Worm (Caenorhabditis elegans): ENCODE measurements around the gene sra-10.

Gene sra-10

ce11 chrII:10935336-10935735 is 40.4 kb upstream of the sra-10 start (continued):
- TF ChIP-seq zfh-2 (GFP tag; conservative IDR thresholded peaks at IDR 0.05) (no peak), nhr-179 (tag; optimal IDR thresholded peaks at IDR 0.05) (no peak), attf-6 (GFP tag; IDR thresholded peaks at IDR 0.05) (0 out of 2 replicates have a peak, but pooled peaks have one; percentile 31), nhr-80 (tag; optimal IDR thresholded peaks at IDR 0.05) (no peak), lin-40 (tag; optimal IDR thresholded peaks at IDR 0.05) (no peak), hmg-20 (GFP tag; IDR thresholded peaks at IDR 0.05) (no peak), lir-1 (GFP tag; conservative IDR thresholded peaks at IDR 0.05) (no peak), C17E4.6 (GFP tag; IDR thresholded peaks at IDR 0.05) (0 out of 2 replicates have a peak, but pooled peaks have one; percentile 20), lin-35 (GFP tag; optimal IDR thresholded peaks at IDR 0.05) (no peak), aptf-2 (GFP tag; conservative IDR thresholded peaks at IDR 0.05) (no peak), unc-130 (GFP tag; optimal IDR thresholded peaks at IDR 0.05) (no peak)

ce11 chrII:10934786-10935185 is 39.9 kb upstream of the sra-10 start, which contains the start of gene R03D7.2:
R03D7.2 (minus strand) TSS chrII:10935184.
- TF ChIP-seq egrh-3 (GFP tag; IDR thresholded peaks at IDR 0.05) (peak; percentile 95), cebp-2 (GFP tag; IDR thresholded peaks at IDR 0.05) (0 out of 2 replicates have a peak, but pooled peaks have one; percentile 48), fkh-3 (tag; optimal IDR thresholded peaks at IDR 0.05) (no peak), Y95B8A.8 (GFP tag; IDR thresholded peaks at IDR 0.05) (0 out of 2 replicates have a peak, but pooled peaks have one; percentile 3), F33H1.4 (GFP tag; IDR thresholded peaks at IDR 0.05) (no peak), unc-62 (GFP tag; optimal IDR thresholded peaks at IDR 0.05) (no peak), zfh-2 (GFP tag; conservative IDR thresholded peaks at IDR 0.05) (peak; percentile 92), madf-6 (GFP tag; IDR thresholded peaks at IDR 0.05) (no peak), Y53F4B.3 (GFP tag; IDR thresholded peaks at IDR 0.05) (0 out of 2 replicates have a peak, but pooled peaks have one; percentile 1), hmg-1.2 (GFP tag; IDR thresholded peaks at IDR 0.05) (0 out of 2 replicates have a peak, but pooled peaks have one; percentile 3), nfya-2 (GFP tag; IDR thresholded peaks at IDR 0.05) (no peak), D2030.7 (GFP tag; IDR thresholded peaks at IDR 0.05) (no peak)

- peak; percentile 70 for TF ChIP-seq madf-6 (GFP tag; IDR thresholded peaks at IDR 0.05)
- TF ChIP-seq fkh-3 (tag; optimal IDR thresholded peaks at IDR 0.05): no peak
- no peak for TF ChIP-seq cebp-1 (GFP tag; IDR thresholded peaks at IDR 0.05)
- no peak for TF ChIP-seq cebp-1 (tag; optimal IDR thresholded peaks at IDR 0.05)
- TF ChIP-seq F37B4.10 (GFP tag; IDR thresholded peaks at IDR 0.05): 0 out of 2 replicates have a peak, but pooled peaks have one; percentile 12
- TF ChIP-seq dpff-1 (tag; optimal IDR thresholded peaks at IDR 0.05): peak; percentile 56
- TF ChIP-seq pbrm-1 (GFP tag; IDR thresholded peaks at IDR 0.05): peak; percentile 74; the same call in 1 of the 2 replicates
- TF ChIP-seq cebp-2 (GFP tag; IDR thresholded peaks at IDR 0.05): no peak
- TF ChIP-seq nhr-179 (tag; optimal IDR thresholded peaks at IDR 0.05): no peak
- TF ChIP-seq rcor-1 (GFP tag; IDR thresholded peaks at IDR 0.05): peak; percentile 30; the same call in 1 of the 2 replicates
- TF ChIP-seq ceh-100 (GFP tag; IDR thresholded peaks at IDR 0.05): no peak
- peak; percentile 54 for TF ChIP-seq B0336.3 (GFP tag; IDR thresholded peaks at IDR 0.05)
- TF ChIP-seq let-526 (GFP tag; IDR thresholded peaks at IDR 0.05): no peak
- no peak for TF ChIP-seq K11D2.4 (GFP tag; IDR thresholded peaks at IDR 0.05)
- peak; percentile 68 for TF ChIP-seq Y53G8AR.9 (GFP tag; conservative IDR thresholded peaks at IDR 0.05)
- TF ChIP-seq bed-2 (GFP tag; IDR thresholded peaks at IDR 0.05): no peak
- TF ChIP-seq xnd-1 (tag; optimal IDR thresholded peaks at IDR 0.05): peak; percentile 50
- TF ChIP-seq let-607 (tag; optimal IDR thresholded peaks at IDR 0.05): no peak
- no peak for TF ChIP-seq madf-10 (tag; optimal IDR thresholded peaks at IDR 0.05)
- no peak; the same call in none of the 2 replicates for TF ChIP-seq D2030.7 (GFP tag; IDR thresholded peaks at IDR 0.05)
- TF ChIP-seq nhr-120 (GFP tag; IDR thresholded peaks at IDR 0.05): no peak
- no peak for TF ChIP-seq hmg-20 (GFP tag; IDR thresholded peaks at IDR 0.05)
- peak; percentile 71 for TF ChIP-seq attf-6 (GFP tag; IDR thresholded peaks at IDR 0.05)
- no peak for TF ChIP-seq unc-130 (GFP tag; optimal IDR thresholded peaks at IDR 0.05)
- 0 out of 2 replicates have a peak, but pooled peaks have one; percentile 3 for TF ChIP-seq hmg-1.2 (GFP tag; IDR thresholded peaks at IDR 0.05)
- TF ChIP-seq egl-18 (GFP tag; IDR thresholded peaks at IDR 0.05): peak; percentile 27; the same call in 1 of the 2 replicates
- no peak for TF ChIP-seq ets-4 (GFP tag; optimal IDR thresholded peaks at IDR 0.05)
- TF ChIP-seq madf-8 (GFP tag; conservative IDR thresholded peaks at IDR 0.05): 0 out of 2 replicates have a peak, but pooled peaks have one; percentile 3
- peak; percentile 19 for TF ChIP-seq Y79H2A.3 (GFP tag; conservative IDR thresholded peaks at IDR 0.05)
- no peak; the same call in 1 of the 2 replicates for TF ChIP-seq dox-1 (GFP tag; IDR thresholded peaks at IDR 0.05)
Observed at ce11 chrII:10933948-10934722, 39.2 kb upstream of the sra-10 start.

Measured in whole organism, young adult.